Fruit fly (Drosophila melanogaster) whole organism, embryonic: ENCODE data around the gene Taf10.

ENCODE experiments used
- Antp ChIP-seq: fragments of 200-800 bp; sonication (Bioruptor generic); optimal IDR thresholded peaks from 3 replicates; lab custom pipeline; 2016; ENCODE audit warnings: missing biosample characterization, missing genetic modification characterization
- Atf3 ChIP-seq: fragments of 200-800 bp; sonication (Bioruptor generic); optimal IDR thresholded peaks from 3 replicates; lab custom pipeline; 2016; ENCODE audit warnings: missing biosample characterization, missing genetic modification characterization
- CG10209 ChIP-seq: fragments of 200-800 bp; sonication (Bioruptor generic); optimal IDR thresholded peaks from 3 replicates; lab custom pipeline; 2017; ENCODE audit warnings: missing biosample characterization, mild to moderate bottlenecking, missing genetic modification characterization, missing genetic modification reagents
- CG11504 ChIP-seq: fragments of 200-800 bp; sonication (Bioruptor generic); optimal IDR thresholded peaks from 3 replicates; lab custom pipeline; 2019; ENCODE audit warnings: missing biosample characterization, mild to moderate bottlenecking, missing genetic modification characterization, moderate library complexity
- CG11723 ChIP-seq: fragments of 200-800 bp; sonication (Bioruptor generic); optimal IDR thresholded peaks from 2 replicates; lab custom pipeline; 2017; ENCODE audit warnings: missing biosample characterization, mild to moderate bottlenecking, missing genetic modification characterization
- CG12155 ChIP-seq: fragments of 200-800 bp; sonication (Bioruptor generic); optimal IDR thresholded peaks from 3 replicates; lab custom pipeline; 2016; ENCODE audit warnings: missing biosample characterization, missing genetic modification characterization
- CG12236 ChIP-seq: fragments of 200-800 bp; sonication (Bioruptor generic); optimal IDR thresholded peaks from 2 replicates; lab custom pipeline; 2016; ENCODE audit warnings: missing biosample characterization, missing genetic modification characterization
- CG12299 ChIP-seq: fragments of 200-800 bp; sonication (Bioruptor generic); optimal IDR thresholded peaks from 2 replicates; lab custom pipeline; 2018; ENCODE audit warnings: missing biosample characterization, mild to moderate bottlenecking, missing genetic modification characterization
- CG13624 ChIP-seq: fragments of 200-800 bp; sonication (Bioruptor generic); optimal IDR thresholded peaks from 2 replicates; lab custom pipeline; 2016; ENCODE audit warnings: missing biosample characterization, missing genetic modification characterization
- CG14965 ChIP-seq: fragments of 200-800 bp; sonication (Bioruptor generic); optimal IDR thresholded peaks from 2 replicates; lab custom pipeline; 2016; ENCODE audit warnings: missing biosample characterization, missing genetic modification characterization, borderline replicate concordance
- CG15073 ChIP-seq: fragments of 200-800 bp; sonication (Bioruptor generic); optimal IDR thresholded peaks from 2 replicates; lab custom pipeline; 2016; ENCODE audit warnings: missing biosample characterization, missing genetic modification characterization
- CG1647 ChIP-seq: fragments of 200-800 bp; sonication (Bioruptor generic); optimal IDR thresholded peaks from 3 replicates; lab custom pipeline; 2016; ENCODE audit warnings: missing biosample characterization, missing genetic modification characterization
- CG16813 ChIP-seq: fragments of 200-800 bp; sonication (Bioruptor generic); IDR thresholded peaks from 3 replicates; pipeline ENCODE4 v1.3.6; 2022; ENCODE audit warnings: missing biosample characterization, missing genetic modification characterization; ENCODE audit not compliant: partially characterized antibody
- CG17186 ChIP-seq: fragments of 200-800 bp; sonication (Bioruptor generic); optimal IDR thresholded peaks from 3 replicates; lab custom pipeline; 2017; ENCODE audit warnings: missing biosample characterization, missing genetic modification reagents, missing genetic modification characterization
- CG17912 ChIP-seq: fragments of 200-800 bp; sonication (Bioruptor generic); optimal IDR thresholded peaks from 2 replicates; lab custom pipeline; 2018; ENCODE audit warnings: missing biosample characterization, mild to moderate bottlenecking, missing genetic modification characterization
- CG42726 ChIP-seq: fragments of 200-800 bp; sonication (Bioruptor generic); IDR thresholded peaks from 2 replicates; pipeline ENCODE4 v1.3.6; 2022; ENCODE audit warnings: missing biosample characterization, missing genetic modification characterization; ENCODE audit not compliant: partially characterized antibody
- CG6765 ChIP-seq: fragments of 200-800 bp; sonication (Bioruptor generic); optimal IDR thresholded peaks from 3 replicates; lab custom pipeline; 2017; ENCODE audit warnings: missing biosample characterization, mild to moderate bottlenecking, missing genetic modification characterization
- CG6813 ChIP-seq: fragments of 200-800 bp; sonication (Bioruptor generic); optimal IDR thresholded peaks from 2 replicates; lab custom pipeline; 2017; ENCODE audit warnings: missing biosample characterization, missing genetic modification characterization, mild to moderate bottlenecking, moderate library complexity, missing genetic modification reagents
- CG7372 ChIP-seq: fragments of 200-800 bp; sonication (Bioruptor generic); IDR thresholded peaks from 2 replicates; pipeline ENCODE4 v1.3.6; 2022; ENCODE audit warnings: missing biosample characterization, missing genetic modification characterization
- CG7987 ChIP-seq: fragments of 200-800 bp; sonication (Bioruptor generic); optimal IDR thresholded peaks from 2 replicates; lab custom pipeline; 2018; ENCODE audit warnings: missing biosample characterization, mild to moderate bottlenecking, missing genetic modification characterization, moderate library complexity
- CG9609 ChIP-seq: fragments of 200-800 bp; sonication (Bioruptor generic); optimal IDR thresholded peaks from 3 replicates; lab custom pipeline; 2016; ENCODE audit warnings: missing biosample characterization, missing genetic modification characterization
- D19B ChIP-seq: fragments of 200-800 bp; sonication (Bioruptor generic); optimal IDR thresholded peaks from 2 replicates; lab custom pipeline; 2017; ENCODE audit warnings: missing biosample characterization, mild to moderate bottlenecking, missing genetic modification characterization
- Drgx ChIP-seq: fragments of 200-800 bp; sonication (Bioruptor generic); IDR thresholded peaks from 2 replicates; pipeline ENCODE4 v1.3.6; 2022; ENCODE audit warnings: missing biosample characterization, missing genetic modification characterization
- Hr51 ChIP-seq, 2 experiments: fragments of 200-800 bp; sonication (Bioruptor generic); optimal IDR thresholded peaks; 2 replicates in 1 of 2; 3 replicates in 1 of 2; lab custom pipeline; 2016 to 2018; ENCODE audit warnings: missing biosample characterization in 2 of 2, missing genetic modification characterization in 2 of 2, mild to moderate bottlenecking in 1 of 2, moderate library complexity in 1 of 2
- MBD-R2 ChIP-seq: fragments of 200-800 bp; sonication (Bioruptor generic); IDR thresholded peaks from 2 replicates; pipeline ENCODE4 v1.3.6; 2022; ENCODE audit warnings: missing biosample characterization, missing genetic modification characterization
- MESR4 ChIP-seq: fragments of 200-800 bp; sonication (Bioruptor generic); optimal IDR thresholded peaks from 2 replicates; lab custom pipeline; 2018; ENCODE audit warnings: missing biosample characterization, mild to moderate bottlenecking, missing genetic modification characterization, moderate library complexity
- MTF-1 ChIP-seq: fragments of 200-800 bp; sonication (Bioruptor generic); optimal IDR thresholded peaks from 2 replicates; lab custom pipeline; 2018; ENCODE audit warnings: missing biosample characterization, mild to moderate bottlenecking, missing genetic modification characterization, borderline replicate concordance
- Mrtf ChIP-seq: fragments of 200-800 bp; sonication (Bioruptor generic); IDR thresholded peaks from 3 replicates; pipeline ENCODE4 v1.3.6; 2022; ENCODE audit warnings: missing biosample characterization, missing genetic modification characterization
- PHDP ChIP-seq: fragments of 200-800 bp; sonication (Bioruptor generic); optimal IDR thresholded peaks from 3 replicates; lab custom pipeline; 2018; ENCODE audit warnings: missing biosample characterization, mild to moderate bottlenecking, missing genetic modification characterization, moderate library complexity
- ase ChIP-seq: fragments of 200-800 bp; sonication (Bioruptor generic); IDR thresholded peaks from 3 replicates; pipeline ENCODE4 v1.3.6; 2022; ENCODE audit warnings: missing biosample characterization, missing genetic modification characterization
- cato ChIP-seq: fragments of 200-800 bp; sonication (Bioruptor generic); optimal IDR thresholded peaks from 2 replicates; lab custom pipeline; 2016; ENCODE audit warnings: missing biosample characterization, missing genetic modification characterization, borderline replicate concordance
- caup ChIP-seq: fragments of 200-800 bp; sonication (Bioruptor generic); optimal IDR thresholded peaks from 3 replicates; lab custom pipeline; 2017; ENCODE audit warnings: missing biosample characterization, mild to moderate bottlenecking, missing genetic modification characterization, moderate library complexity; ENCODE audit not compliant: severe bottlenecking
- corto ChIP-seq: fragments of 200-800 bp; sonication (Bioruptor generic); optimal IDR thresholded peaks from 2 replicates; lab custom pipeline; 2016; ENCODE audit warnings: missing biosample characterization, mild to moderate bottlenecking, missing genetic modification characterization, moderate library complexity
- fu2 ChIP-seq: fragments of 200-800 bp; sonication (Bioruptor generic); optimal IDR thresholded peaks from 2 replicates; lab custom pipeline; 2016; ENCODE audit warnings: missing biosample characterization, missing genetic modification characterization
- grau ChIP-seq: fragments of 200-800 bp; optimal IDR thresholded peaks from 3 replicates; lab custom pipeline; 2019; ENCODE audit warnings: missing biosample characterization, mild to moderate bottlenecking, missing genetic modification characterization, moderate library complexity
- hb ChIP-seq: fragments of 200-800 bp; sonication (Bioruptor generic); IDR thresholded peaks from 3 replicates; pipeline ENCODE4 v1.3.6; 2022; ENCODE audit warnings: missing biosample characterization, missing genetic modification characterization; ENCODE audit not compliant: partially characterized antibody
- her ChIP-seq: fragments of 200-800 bp; sonication (Bioruptor generic); optimal IDR thresholded peaks from 2 replicates; lab custom pipeline; 2016; ENCODE audit warnings: missing biosample characterization, missing genetic modification characterization
- kah ChIP-seq: fragments of 200-800 bp; sonication (Bioruptor generic); optimal IDR thresholded peaks from 2 replicates; lab custom pipeline; 2018; ENCODE audit warnings: missing biosample characterization, mild to moderate bottlenecking, missing genetic modification characterization
- lov ChIP-seq, 2 experiments: fragments of 200-800 bp in 1 of 2; fragments of >200 bp in 1 of 2; sonication (Bioruptor generic) in 1 of 2; IDR thresholded peaks in 1 of 2; optimal IDR thresholded peaks in 1 of 2; 2 replicates in 1 of 2; 3 replicates in 1 of 2; pipeline versions ENCODE4 v1.3.6 to Lab custom; 2017 to 2022; ENCODE audit warnings: missing biosample characterization in 1 of 2, missing genetic modification characterization in 1 of 2
- pan ChIP-seq, 4 experiments: fragments of >200 bp in 3 of 4; fragments of 200-800 bp in 1 of 4; sonication (Bioruptor generic) in 1 of 4; optimal IDR thresholded peaks in 3 of 4; IDR thresholded peaks in 1 of 4; 2 replicates each; pipeline versions ENCODE4 v1.3.6 to Lab custom; 2017 to 2022; ENCODE audit warnings: missing biosample characterization in 2 of 4, missing genetic modification characterization in 2 of 4, mixed read lengths in 1 of 4
- repo ChIP-seq: fragments of 200-800 bp; sonication (Bioruptor generic); optimal IDR thresholded peaks from 2 replicates; lab custom pipeline; 2016; ENCODE audit warnings: missing biosample characterization, missing genetic modification characterization
- schlank ChIP-seq: fragments of 200-800 bp; sonication (Bioruptor generic); optimal IDR thresholded peaks from 2 replicates; lab custom pipeline; 2018; ENCODE audit warnings: missing biosample characterization, mild to moderate bottlenecking, missing genetic modification characterization
- tio ChIP-seq: fragments of 200-800 bp; sonication (Bioruptor generic); optimal IDR thresholded peaks from 2 replicates; lab custom pipeline; 2017; ENCODE audit warnings: missing biosample characterization, missing genetic modification characterization, inconsistent platforms
- tll ChIP-seq, 2 experiments: fragments of 200-800 bp in 1 of 2; fragments of >200 bp in 1 of 2; sonication (Bioruptor generic) in 1 of 2; optimal IDR thresholded peaks; 2 replicates each; lab custom pipeline; 2017 to 2019; ENCODE audit warnings: missing biosample characterization in 2 of 2, missing genetic modification characterization in 2 of 2, mild to moderate bottlenecking in 1 of 2, moderate library complexity in 1 of 2
- trh ChIP-seq: fragments of 200-800 bp; sonication (Bioruptor generic); optimal IDR thresholded peaks from 2 replicates; lab custom pipeline; 2016; ENCODE audit warnings: missing biosample characterization, missing genetic modification characterization
- unc-4 ChIP-seq: fragments of 200-800 bp; sonication (Bioruptor generic); IDR thresholded peaks from 2 replicates; pipeline ENCODE4 v1.3.6; 2022; ENCODE audit warnings: missing biosample characterization, missing genetic modification characterization; ENCODE audit not compliant: partially characterized antibody

The Taf10 gene

dm6 chr2L:2748480-2749143 lies 19.1 kb upstream of the Taf10 start (continued):
- peak; percentile 49 for TF ChIP-seq CG12299 (tag; lab: Kevin White, UChicago)
- no peak for TF ChIP-seq tio (GFP tag; lab: Kevin White, UChicago)
- TF ChIP-seq her, result peak; percentile 78
- peak; percentile 71 for TF ChIP-seq CG11723 (GFP tag; lab: Kevin White, UChicago)
- peak; percentile 89 to 91 for TF ChIP-seq Hr51 (GFP tag; optimal IDR thresholded peaks at IDR 0.05; lab: Kevin White, UChicago)
- peak; percentile 82 for TF ChIP-seq CG7372
- TF ChIP-seq Atf3 (GFP tag; lab: Kevin White, UChicago), result peak; percentile 56
- peak; percentile 82 for TF ChIP-seq CG9609 (GFP tag; lab: Kevin White, UChicago)
- peak; percentile 88 for TF ChIP-seq CG10209 (GFP tag; lab: Kevin White, UChicago)
- no peak for TF ChIP-seq lov (optimal IDR thresholded peaks at IDR 0.05; lab: Kevin White, UChicago)
- peak; percentile 69; the same call in 1 of the 3 replicates for TF ChIP-seq lov (GFP tag; IDR thresholded peaks at IDR 0.05; lab: Robert Waterston, UW)
- peak; percentile 85 for TF ChIP-seq Mrtf (GFP tag; lab: Robert Waterston, UW)
- TF ChIP-seq fu2 (GFP tag; lab: Kevin White, UChicago), result peak; percentile 77
- TF ChIP-seq CG6765 (GFP tag; lab: Kevin White, UChicago), result peak; percentile 85
- TF ChIP-seq CG12236, result peak; percentile 33
- no peak for TF ChIP-seq corto
- TF ChIP-seq ase (GFP tag; lab: Robert Waterston, UW), result peak; percentile 80
- peak; percentile 83 for TF ChIP-seq PHDP (tag; lab: Kevin White, UChicago)
- no peak for TF ChIP-seq hb (GFP tag; lab: Robert Waterston, UW)
- no peak for TF ChIP-seq CG14965
- peak; percentile 61 for TF ChIP-seq schlank
- TF ChIP-seq CG12155 (GFP tag; lab: Kevin White, UChicago), result peak; percentile 90
- TF ChIP-seq CG7987 (GFP tag; lab: Kevin White, UChicago), result peak; percentile 85
- TF ChIP-seq CG1647 (GFP tag; lab: Kevin White, UChicago), result peak; percentile 74
- peak; percentile 70 for TF ChIP-seq repo (GFP tag; lab: Kevin White, UChicago)
- peak; percentile 50; the same call in 2 of the 3 replicates for TF ChIP-seq CG16813 (GFP tag; lab: Robert Waterston, UW)
- TF ChIP-seq trh (GFP tag; lab: Kevin White, UChicago), result peak; percentile 68
- peak; percentile 87 for TF ChIP-seq Antp (GFP tag; lab: Kevin White, UChicago)
- TF ChIP-seq cato, result peak; percentile 63
- peak; percentile 73 for TF ChIP-seq D19B
- no peak for TF ChIP-seq pan (optimal IDR thresholded peaks at IDR 0.05; lab: Kevin White, UChicago)
- TF ChIP-seq pan (GFP tag; optimal IDR thresholded peaks at IDR 0.05 in 1 of 2, IDR thresholded peaks at IDR 0.05 in 1 of 2), result peak in 1 of 2 experiments; percentile 88
- TF ChIP-seq kah, result peak; percentile 51
- TF ChIP-seq CG17186, result peak; percentile 82
- peak; percentile 59 for TF ChIP-seq CG6813 (GFP tag; lab: Kevin White, UChicago)
- peak; percentile 56 for TF ChIP-seq unc-4 (GFP tag; lab: Robert Waterston, UW)
- TF ChIP-seq CG13624 (GFP tag; lab: Kevin White, UChicago), result peak; percentile 83
- peak; percentile 93 for TF ChIP-seq grau (tag; lab: Kevin White, UChicago)
- peak; percentile 92 for TF ChIP-seq caup (GFP tag; lab: Kevin White, UChicago)
- TF ChIP-seq MBD-R2 (GFP tag; lab: Robert Waterston, UW), result peak; percentile 95
- TF ChIP-seq CG17912 (GFP tag; lab: Kevin White, UChicago), result peak; percentile 88
- peak; percentile 91 for TF ChIP-seq CG11504
- peak; percentile 81 for TF ChIP-seq Drgx (GFP tag; lab: Robert Waterston, UW)
- peak; percentile 64 for TF ChIP-seq MTF-1 (GFP tag; lab: Kevin White, UChicago)
- TF ChIP-seq CG15073 (GFP tag; lab: Kevin White, UChicago), result no peak
- TF ChIP-seq tll (GFP tag; optimal IDR thresholded peaks at IDR 0.05; lab: Kevin White, UChicago), result no peak
- TF ChIP-seq MESR4, result peak; percentile 90
- no peak for TF ChIP-seq CG42726 (GFP tag; lab: Robert Waterston, UW)
